Fruit fly (Drosophila melanogaster) S2 (cell line): ENCODE data around the gene CG6847.

Experiments used
- CG8478 ChIP-seq: fragments of >200 bp; optimal IDR thresholded peaks from 2 replicates; lab custom pipeline; 2018
- CTCF ChIP-seq, 2 experiments: fragments of >200 bp; optimal IDR thresholded peaks; 2 replicates each; lab custom pipeline; 2018

- TF ChIP-seq CG8478 (no peak), CTCF (optimal IDR thresholded peaks at IDR 0.05; lab: Kevin White, UChicago) (no peak)
Measured at dm6 chrX:17878632-17879033, 32.6 kb upstream of the CG6847 start.
